Worm (Caenorhabditis elegans) whole organism, L2 larva: ENCODE data around the gene lpr-6.

ENCODE experiments used
- C34F6.9 ChIP-seq: fragments of 150-350 bp; optimal IDR thresholded peaks from 2 replicates; lab custom pipeline; 2014; ENCODE audit warnings: missing biosample characterization, missing genetic modification characterization
- F13H6.1 ChIP-seq: sonication (generic microtip); optimal IDR thresholded peaks from 2 replicates; lab custom pipeline; 2016; ENCODE audit warnings: missing genetic modification characterization, missing compliant biosample characterization
- R02D3.7 ChIP-seq: fragments of 150-350 bp; optimal IDR thresholded peaks from 2 replicates; lab custom pipeline; 2014; ENCODE audit warnings: missing biosample characterization, missing genetic modification characterization
- Y55F3AM.14 ChIP-seq: fragments of 200-800 bp; sonication (Bioruptor generic); optimal IDR thresholded peaks from 2 replicates; lab custom pipeline; 2018; ENCODE audit warnings: mild to moderate bottlenecking, missing genetic modification characterization, missing compliant biosample characterization
- ZK546.5 ChIP-seq: sonication (generic microtip); optimal IDR thresholded peaks from 2 replicates; lab custom pipeline; 2017; ENCODE audit warnings: missing biosample characterization, missing genetic modification characterization
- alr-1 ChIP-seq: fragments of 150-350 bp; optimal IDR thresholded peaks from 2 replicates; lab custom pipeline; 2014; ENCODE audit warnings: missing biosample characterization, missing genetic modification characterization
- aly-2 ChIP-seq: fragments of 150-350 bp; optimal IDR thresholded peaks from 2 replicates; lab custom pipeline; 2014; ENCODE audit warnings: missing biosample characterization, missing genetic modification characterization
- ama-1 ChIP-seq: fragments of 150-350 bp; optimal IDR thresholded peaks from 2 replicates; lab custom pipeline; 2018; ENCODE audit warnings: inconsistent platforms
- blmp-1 ChIP-seq: sonication (generic microtip); optimal IDR thresholded peaks from 2 replicates; lab custom pipeline; 2017; ENCODE audit warnings: missing genetic modification characterization, mild to moderate bottlenecking, missing compliant biosample characterization, antibody characterized with exemption, moderate library complexity; ENCODE audit not compliant: insufficient read depth
- ceh-16 ChIP-seq: fragments of 150-350 bp; optimal IDR thresholded peaks from 2 replicates; lab custom pipeline; 2014; ENCODE audit warnings: missing biosample characterization, missing genetic modification characterization
- ceh-82 ChIP-seq: fragments of 150-350 bp; optimal IDR thresholded peaks from 2 replicates; lab custom pipeline; 2014; ENCODE audit warnings: missing biosample characterization, missing genetic modification characterization
- dmd-4 ChIP-seq: sonication (generic microtip); optimal IDR thresholded peaks from 2 replicates; lab custom pipeline; 2017; ENCODE audit warnings: missing biosample characterization, missing genetic modification characterization
- egl-27 ChIP-seq: sonication (generic microtip); optimal IDR thresholded peaks from 3 replicates; lab custom pipeline; 2017; ENCODE audit warnings: missing biosample characterization, missing genetic modification reagents, missing genetic modification characterization
- elt-1 ChIP-seq: fragments of 150-350 bp; optimal IDR thresholded peaks from 2 replicates; lab custom pipeline; 2014; ENCODE audit warnings: missing biosample characterization, missing genetic modification characterization
- elt-3 ChIP-seq: sonication (generic microtip); optimal IDR thresholded peaks from 2 replicates; lab custom pipeline; 2017; ENCODE audit warnings: missing biosample characterization, missing genetic modification characterization
- fos-1 ChIP-seq: fragments of 150-350 bp; optimal IDR thresholded peaks from 2 replicates; lab custom pipeline; 2014; ENCODE audit warnings: missing biosample characterization, missing genetic modification characterization
- gmeb-1 ChIP-seq: fragments of 150-350 bp; optimal IDR thresholded peaks from 2 replicates; lab custom pipeline; 2014; ENCODE audit warnings: missing biosample characterization, missing genetic modification characterization
- lin-11 ChIP-seq: fragments of 150-350 bp; sonication (generic microtip); optimal IDR thresholded peaks from 2 replicates; lab custom pipeline; 2014; ENCODE audit warnings: missing biosample characterization, missing genetic modification characterization, inconsistent platforms, mixed read lengths
- lin-13 ChIP-seq: fragments of 150-350 bp; optimal IDR thresholded peaks from 2 replicates; lab custom pipeline; 2014; ENCODE audit warnings: missing biosample characterization, missing genetic modification reagents, missing genetic modification characterization
- lin-39 ChIP-seq: fragments of 150-350 bp; optimal IDR thresholded peaks from 2 replicates; lab custom pipeline; 2014; ENCODE audit warnings: missing biosample characterization, missing genetic modification reagents, missing genetic modification characterization
- lsy-2 ChIP-seq, 2 experiments: fragments of 150-350 bp in 1 of 2; sonication (generic microtip) in 1 of 2; optimal IDR thresholded peaks; 2 replicates each; lab custom pipeline; 2014 to 2017; ENCODE audit warnings: missing biosample characterization in 2 of 2, missing genetic modification characterization in 2 of 2
- mab-5 ChIP-seq: fragments of 150-350 bp; optimal IDR thresholded peaks from 2 replicates; lab custom pipeline; 2014; ENCODE audit warnings: missing biosample characterization, missing genetic modification characterization
- mbf-1 ChIP-seq: sonication (generic microtip); optimal IDR thresholded peaks from 2 replicates; lab custom pipeline; 2017; ENCODE audit warnings: missing biosample characterization, missing genetic modification characterization
- mdl-1 ChIP-seq, 2 experiments: fragments of 150-350 bp in 1 of 2; sonication (generic microtip) in 1 of 2; optimal IDR thresholded peaks; 2 replicates each; lab custom pipeline; 2017; ENCODE audit warnings: missing biosample characterization in 2 of 2, missing genetic modification characterization in 2 of 2
- nhr-10 ChIP-seq: sonication (generic microtip); optimal IDR thresholded peaks from 2 replicates; lab custom pipeline; 2017; ENCODE audit warnings: missing biosample characterization, missing genetic modification characterization
- nhr-11 ChIP-seq: fragments of 150-350 bp; optimal IDR thresholded peaks from 2 replicates; lab custom pipeline; 2014; ENCODE audit warnings: missing biosample characterization, missing genetic modification characterization
- nhr-12 ChIP-seq: fragments of 150-350 bp; optimal IDR thresholded peaks from 2 replicates; lab custom pipeline; 2014; ENCODE audit warnings: missing biosample characterization, missing genetic modification characterization
- nhr-129 ChIP-seq: fragments of 150-350 bp; optimal IDR thresholded peaks from 2 replicates; lab custom pipeline; 2014; ENCODE audit warnings: missing biosample characterization, missing genetic modification characterization
- nhr-21 ChIP-seq: fragments of 150-350 bp; optimal IDR thresholded peaks from 2 replicates; lab custom pipeline; 2014; ENCODE audit warnings: missing biosample characterization, missing genetic modification characterization
- nhr-23 ChIP-seq: fragments of 150-350 bp; optimal IDR thresholded peaks from 2 replicates; lab custom pipeline; 2014; ENCODE audit warnings: missing biosample characterization, missing genetic modification reagents, missing genetic modification characterization
- nhr-237 ChIP-seq: fragments of 150-350 bp; optimal IDR thresholded peaks from 2 replicates; lab custom pipeline; 2014; ENCODE audit warnings: missing biosample characterization, missing genetic modification characterization
- nhr-25 ChIP-seq: fragments of 150-350 bp; sonication (generic microtip); optimal IDR thresholded peaks from 3 replicates; lab custom pipeline; 2014; ENCODE audit warnings: missing biosample characterization, missing genetic modification characterization
- nhr-6 ChIP-seq: fragments of 150-350 bp; optimal IDR thresholded peaks from 2 replicates; lab custom pipeline; 2014; ENCODE audit warnings: missing biosample characterization, missing genetic modification characterization
- nhr-77 ChIP-seq: fragments of 150-350 bp; optimal IDR thresholded peaks from 2 replicates; lab custom pipeline; 2014; ENCODE audit warnings: missing biosample characterization, missing genetic modification characterization
- peb-1 ChIP-seq: fragments of 150-350 bp; optimal IDR thresholded peaks from 2 replicates; lab custom pipeline; 2014; ENCODE audit warnings: missing biosample characterization, missing genetic modification characterization
- skn-1 ChIP-seq: sonication (generic microtip); optimal IDR thresholded peaks from 2 replicates; lab custom pipeline; 2017; ENCODE audit warnings: missing biosample characterization, missing genetic modification characterization
- sma-3 ChIP-seq: sonication (generic microtip); optimal IDR thresholded peaks from 2 replicates; lab custom pipeline; 2016; ENCODE audit warnings: missing genetic modification reagents, missing genetic modification characterization, missing compliant biosample characterization
- snpc-4 ChIP-seq: fragments of 150-350 bp; optimal IDR thresholded peaks from 2 replicates; lab custom pipeline; 2014; ENCODE audit warnings: missing biosample characterization, missing genetic modification characterization
- unc-39 ChIP-seq: fragments of 150-350 bp; optimal IDR thresholded peaks from 2 replicates; lab custom pipeline; 2014; ENCODE audit warnings: missing biosample characterization, missing genetic modification characterization
- unc-55 ChIP-seq: fragments of 150-350 bp; sonication (generic microtip); optimal IDR thresholded peaks from 3 replicates; lab custom pipeline; 2014; ENCODE audit warnings: missing biosample characterization, missing genetic modification reagents, missing genetic modification characterization
- unc-62 ChIP-seq: fragments of 150-350 bp; optimal IDR thresholded peaks from 2 replicates; lab custom pipeline; 2014; ENCODE audit warnings: missing biosample characterization, missing genetic modification reagents, missing genetic modification characterization
- zag-1 ChIP-seq: fragments of 150-350 bp; optimal IDR thresholded peaks from 2 replicates; lab custom pipeline; 2014; ENCODE audit warnings: missing biosample characterization, missing genetic modification characterization
- ztf-1 ChIP-seq: fragments of 200-800 bp; sonication (Bioruptor generic); conservative IDR thresholded peaks from 2 replicates; pipeline ENCODE4 v1.3.6; 2022; ENCODE audit warnings: missing genetic modification characterization, missing compliant biosample characterization
- ztf-11 ChIP-seq: sonication (generic microtip); optimal IDR thresholded peaks from 2 replicates; lab custom pipeline; 2017; ENCODE audit warnings: missing biosample characterization, missing genetic modification characterization
- ztf-4 ChIP-seq: fragments of 150-350 bp; optimal IDR thresholded peaks from 2 replicates; lab custom pipeline; 2014; ENCODE audit warnings: missing biosample characterization, missing genetic modification characterization

lpr-6 gene

DNA sequence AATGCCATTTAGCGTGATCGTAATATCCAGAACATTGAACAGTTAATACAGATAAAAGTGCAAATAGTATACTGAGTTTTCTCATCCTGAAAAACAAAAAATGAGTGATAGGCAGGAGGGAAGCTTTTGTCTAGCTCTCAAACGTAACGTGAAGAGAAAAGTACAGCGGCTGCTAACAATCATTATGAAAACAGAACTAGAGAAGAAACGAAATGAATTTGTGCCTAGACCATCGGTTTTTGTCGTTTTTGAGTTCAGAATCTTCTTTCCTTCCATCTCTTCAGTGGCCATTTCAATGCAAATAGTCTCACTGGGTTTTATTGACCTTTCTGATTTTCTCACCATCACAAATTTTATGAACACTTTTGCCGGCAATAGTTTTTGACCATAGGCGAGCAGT is 25.4 kb downstream of the lpr-6 start, which contains the start of gene W04G3.7:
TSS of gene W04G3.7 (minus strand) at position 101 of the 400 bp plus-strand sequence.
- TF ChIP-seq unc-62 (GFP tag; lab: Kevin White, UChicago) (no peak), nhr-11 (no peak), C34F6.9 (tag; lab: Kevin White, UChicago) (no peak), ztf-4 (tag; lab: Kevin White, UChicago) (no peak), nhr-12 (tag; lab: Kevin White, UChicago) (no peak), Y55F3AM.14 (GFP tag; lab: Kevin White, UChicago) (no peak), mdl-1 (tag; optimal IDR thresholded peaks at IDR 0.05; lab: Kevin White, UChicago) (no peak), gmeb-1 (tag; lab: Kevin White, UChicago) (no peak), ceh-16 (tag; lab: Kevin White, UChicago) (no peak), nhr-129 (tag; lab: Kevin White, UChicago) (no peak), alr-1 (tag; lab: Kevin White, UChicago) (no peak), ceh-82 (no peak)

DNA sequence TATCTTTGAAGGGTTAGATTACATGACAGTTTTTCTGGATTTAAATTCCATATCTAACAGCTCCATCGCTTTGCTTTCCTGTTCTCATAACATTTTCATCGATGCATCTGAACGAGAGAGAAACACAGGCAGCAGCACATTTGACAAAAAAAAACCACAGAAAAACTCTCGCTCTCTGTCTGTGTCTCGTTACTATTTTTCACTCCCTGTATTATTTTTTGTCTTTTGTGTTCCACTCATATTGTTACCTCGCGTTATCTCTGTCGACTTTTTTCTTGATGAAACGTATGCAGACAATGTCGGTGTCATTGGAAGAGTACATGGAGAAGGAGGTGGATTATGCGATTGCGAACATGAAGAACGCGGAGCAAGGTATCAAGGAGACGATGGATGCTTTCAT is 29.2 kb downstream of the lpr-6 start, which contains the start of gene W04G3.11:
TSS of gene W04G3.11 (plus strand) at position 244 of the 400 bp plus-strand sequence.
- TF ChIP-seq unc-55: no peak
- no peak for TF ChIP-seq nhr-12 (tag; lab: Kevin White, UChicago)
- TF ChIP-seq ztf-1 (GFP tag; lab: Robert Waterston, UW): no peak
- no peak for TF ChIP-seq snpc-4 (tag; lab: Kevin White, UChicago)
- TF ChIP-seq egl-27: no peak
- TF ChIP-seq lin-11 (tag; lab: Kevin White, UChicago): no peak
- no peak for TF ChIP-seq nhr-129 (tag; lab: Kevin White, UChicago)
- no peak for TF ChIP-seq mdl-1 (tag; optimal IDR thresholded peaks at IDR 0.05; lab: Kevin White, UChicago)
- no peak for TF ChIP-seq skn-1 (tag; lab: Kevin White, UChicago)
- no peak for TF ChIP-seq dmd-4 (tag; lab: Kevin White, UChicago)
- no peak for TF ChIP-seq ztf-11 (tag; lab: Kevin White, UChicago)

DNA sequence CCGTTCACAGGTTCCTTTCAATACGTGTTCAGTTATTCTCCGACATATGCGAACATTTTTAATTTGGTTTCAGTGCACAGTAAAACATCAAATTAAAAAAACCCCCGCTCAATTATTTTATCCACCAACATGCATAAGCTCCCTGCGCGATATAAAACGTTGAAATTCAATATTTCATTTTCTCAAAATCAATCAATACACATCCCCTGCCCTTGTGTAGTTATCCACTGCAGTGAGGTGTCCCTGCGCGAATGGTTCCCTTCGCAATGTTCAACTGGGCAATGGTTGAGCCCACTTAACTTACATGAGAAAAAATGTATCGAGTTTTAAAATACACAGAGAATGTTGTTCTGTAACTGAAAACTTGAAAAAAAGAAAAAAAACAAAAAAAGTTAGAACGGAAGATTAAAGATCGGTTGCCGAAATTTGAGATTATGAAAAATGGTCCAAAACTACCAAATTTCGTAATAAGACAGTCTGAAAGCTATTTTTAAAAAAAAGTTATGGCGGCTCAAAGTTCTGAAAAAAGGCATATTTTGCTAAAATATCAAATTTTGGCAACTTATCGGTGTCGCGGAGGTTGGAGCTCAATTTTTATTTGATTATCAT is 34.3 kb downstream of the lpr-6 start:
- TF ChIP-seq peb-1: peak; percentile 26
- TF ChIP-seq zag-1 (tag; lab: Kevin White, UChicago): peak; percentile 100
- peak; percentile 100 for TF ChIP-seq nhr-21 (tag; lab: Kevin White, UChicago)
- TF ChIP-seq unc-39 (tag; lab: Kevin White, UChicago): peak; percentile 98
- TF ChIP-seq gmeb-1 (tag; lab: Kevin White, UChicago): peak; percentile 97
- TF ChIP-seq mbf-1: peak; percentile 82
- TF ChIP-seq skn-1 (tag; lab: Kevin White, UChicago): peak; percentile 93
- TF ChIP-seq egl-27: peak; percentile 100
- peak; percentile 88 for TF ChIP-seq blmp-1 (tag; lab: Kevin White, UChicago)
- peak; percentile 100 for TF ChIP-seq elt-3 (tag; lab: Kevin White, UChicago)
- TF ChIP-seq R02D3.7 (tag; lab: Kevin White, UChicago): peak; percentile 89
- TF ChIP-seq nhr-6 (tag; lab: Kevin White, UChicago): peak; percentile 99
- peak; percentile 100 for TF ChIP-seq unc-55
- TF ChIP-seq ama-1 (lab: Kevin White, UChicago): peak; percentile 66
- peak; percentile 100 for TF ChIP-seq nhr-77 (tag; lab: Kevin White, UChicago)
- TF ChIP-seq nhr-12 (tag; lab: Kevin White, UChicago): peak; percentile 75
- TF ChIP-seq aly-2: peak; percentile 67
- peak; percentile 100 for TF ChIP-seq sma-3 (GFP tag; lab: Kevin White, UChicago)
- TF ChIP-seq ceh-82: peak; percentile 99
- TF ChIP-seq unc-62 (GFP tag; lab: Kevin White, UChicago): peak; percentile 99
- peak; percentile 99 for TF ChIP-seq nhr-25 (tag; lab: Kevin White, UChicago)
- TF ChIP-seq Y55F3AM.14 (GFP tag; lab: Kevin White, UChicago): peak; percentile 97
- peak; percentile 97 to 98 for TF ChIP-seq lsy-2 (tag; optimal IDR thresholded peaks at IDR 0.05; lab: Kevin White, UChicago)
- TF ChIP-seq ztf-4 (tag; lab: Kevin White, UChicago): peak; percentile 99
- TF ChIP-seq lin-39 (tag; lab: Kevin White, UChicago): peak; percentile 100
- TF ChIP-seq nhr-23 (tag; lab: Kevin White, UChicago): peak; percentile 56
- peak; percentile 61 for TF ChIP-seq alr-1 (tag; lab: Kevin White, UChicago)
- TF ChIP-seq F13H6.1 (tag; lab: Kevin White, UChicago): peak; percentile 100
- TF ChIP-seq ceh-16 (tag; lab: Kevin White, UChicago): peak; percentile 95
- peak; percentile 85 for TF ChIP-seq nhr-11
- peak; percentile 84 for TF ChIP-seq ztf-11 (tag; lab: Kevin White, UChicago)
- peak; percentile 100 for TF ChIP-seq lin-11 (tag; lab: Kevin White, UChicago)
- TF ChIP-seq nhr-237 (tag; lab: Kevin White, UChicago): peak; percentile 100
- TF ChIP-seq C34F6.9 (tag; lab: Kevin White, UChicago): peak; percentile 100
- peak; percentile 100 for TF ChIP-seq nhr-10 (tag; lab: Kevin White, UChicago)
- peak; percentile 100 for TF ChIP-seq nhr-129 (tag; lab: Kevin White, UChicago)
- TF ChIP-seq lin-13 (GFP tag; lab: Kevin White, UChicago): peak; percentile 99
- peak; percentile 99 for TF ChIP-seq mab-5 (tag; lab: Kevin White, UChicago)
- peak; percentile 85 for TF ChIP-seq dmd-4 (tag; lab: Kevin White, UChicago)
- TF ChIP-seq mdl-1 (tag; optimal IDR thresholded peaks at IDR 0.05; lab: Kevin White, UChicago): peak; percentile 95 to 97
- TF ChIP-seq ztf-1 (GFP tag; lab: Robert Waterston, UW): peak; percentile 93; the same call in 1 of the 2 replicates
- TF ChIP-seq snpc-4 (tag; lab: Kevin White, UChicago): peak; percentile 94
- peak; percentile 100 for TF ChIP-seq fos-1 (tag; lab: Kevin White, UChicago)
- peak; percentile 54 for TF ChIP-seq elt-1 (tag; lab: Kevin White, UChicago)
- TF ChIP-seq ZK546.5: peak; percentile 90
